Fruit fly (Drosophila melanogaster) whole organism, prepupa: ENCODE results near the gene Vajk3.

ENCODE experiments used
- CG10631 ChIP-seq: fragments of 200-800 bp; sonication (Bioruptor generic); optimal IDR thresholded peaks from 2 replicates; lab custom pipeline; 2016; ENCODE audit warnings: missing biosample characterization, missing genetic modification characterization
- CG11762 ChIP-seq: fragments of 200-800 bp; sonication (Bioruptor generic); optimal IDR thresholded peaks from 3 replicates; lab custom pipeline; 2016; ENCODE audit warnings: missing biosample characterization, missing genetic modification characterization; ENCODE audit not compliant: insufficient read depth
- CG11902 ChIP-seq: fragments of 200-800 bp; sonication (Bioruptor generic); optimal IDR thresholded peaks from 3 replicates; lab custom pipeline; 2016; ENCODE audit warnings: missing biosample characterization, missing genetic modification characterization
- CG15336 ChIP-seq: fragments of 200-800 bp; sonication (Bioruptor generic); IDR thresholded peaks from 2 replicates; pipeline ENCODE4 v1.3.6; 2022; ENCODE audit warnings: missing biosample characterization, missing genetic modification characterization
- CG16779 ChIP-seq: fragments of 200-800 bp; sonication (Bioruptor generic); optimal IDR thresholded peaks from 3 replicates; lab custom pipeline; 2017; ENCODE audit warnings: missing biosample characterization, mild to moderate bottlenecking, missing genetic modification characterization
- CG31627 ChIP-seq: fragments of 200-800 bp; sonication (Bioruptor generic); optimal IDR thresholded peaks from 3 replicates; lab custom pipeline; 2016; ENCODE audit warnings: missing biosample characterization, missing genetic modification characterization
- CG3919 ChIP-seq: fragments of 200-800 bp; sonication (Bioruptor generic); optimal IDR thresholded peaks from 3 replicates; lab custom pipeline; 2016; ENCODE audit warnings: missing biosample characterization, missing genetic modification characterization
- CG4318 ChIP-seq: fragments of 200-800 bp; sonication (Bioruptor generic); optimal IDR thresholded peaks from 3 replicates; lab custom pipeline; 2017; ENCODE audit warnings: missing biosample characterization, mild to moderate bottlenecking, missing genetic modification characterization
- CG6276 ChIP-seq: fragments of 200-800 bp; sonication (Bioruptor generic); optimal IDR thresholded peaks from 2 replicates; lab custom pipeline; 2017; ENCODE audit warnings: missing biosample characterization, mild to moderate bottlenecking, missing genetic modification characterization
- CG6792 ChIP-seq: fragments of 200-800 bp; sonication (Bioruptor generic); optimal IDR thresholded peaks from 3 replicates; lab custom pipeline; 2016; ENCODE audit warnings: missing biosample characterization, missing genetic modification characterization
- CG6854 ChIP-seq: fragments of 200-800 bp; sonication (Bioruptor generic); optimal IDR thresholded peaks from 2 replicates; lab custom pipeline; 2017; ENCODE audit warnings: missing biosample characterization, mild to moderate bottlenecking, missing genetic modification characterization
- CG7368 ChIP-seq: fragments of 200-800 bp; sonication (Bioruptor generic); optimal IDR thresholded peaks from 3 replicates; lab custom pipeline; 2016; ENCODE audit warnings: missing biosample characterization, missing genetic modification characterization
- CG8632 ChIP-seq: fragments of 200-800 bp; sonication (Bioruptor generic); optimal IDR thresholded peaks from 3 replicates; lab custom pipeline; 2016; ENCODE audit warnings: missing biosample characterization, missing genetic modification characterization
- CG9139 ChIP-seq: fragments of 200-800 bp; sonication (Bioruptor generic); optimal IDR thresholded peaks from 3 replicates; lab custom pipeline; 2017; ENCODE audit warnings: missing biosample characterization, mild to moderate bottlenecking, missing genetic modification characterization
- Eip78C ChIP-seq: fragments of 200-800 bp; sonication (Bioruptor generic); peaks from one replicate; lab custom pipeline; 2016; ENCODE audit warnings: missing biosample characterization, missing genetic modification characterization
- Eip93F ChIP-seq: fragments of 200-800 bp; sonication (Bioruptor generic); optimal IDR thresholded peaks from 2 replicates; lab custom pipeline; 2016; ENCODE audit warnings: missing biosample characterization, mild to moderate bottlenecking, missing genetic modification characterization
- Hr39 ChIP-seq: fragments of 200-800 bp; sonication (Bioruptor generic); optimal IDR thresholded peaks from 2 replicates; lab custom pipeline; 2016; ENCODE audit warnings: missing biosample characterization, missing genetic modification characterization
- Hr4 ChIP-seq: fragments of 200-800 bp; sonication (Bioruptor generic); optimal IDR thresholded peaks from 3 replicates; lab custom pipeline; 2016; ENCODE audit warnings: missing biosample characterization, missing genetic modification characterization
- OdsH ChIP-seq: fragments of 200-800 bp; sonication (Bioruptor generic); optimal IDR thresholded peaks from 3 replicates; lab custom pipeline; 2016; ENCODE audit warnings: missing biosample characterization, missing genetic modification characterization
- Sox14 ChIP-seq: fragments of 200-800 bp; sonication (Bioruptor generic); optimal IDR thresholded peaks from 3 replicates; lab custom pipeline; 2016; ENCODE audit warnings: missing biosample characterization, missing genetic modification characterization
- cyc ChIP-seq: fragments of 200-800 bp; sonication (Bioruptor generic); optimal IDR thresholded peaks from 3 replicates; lab custom pipeline; 2016; ENCODE audit warnings: missing biosample characterization, missing genetic modification characterization
- dsx ChIP-seq: fragments of 200-800 bp; optimal IDR thresholded peaks from 3 replicates; lab custom pipeline; 2019; ENCODE audit warnings: missing biosample characterization, mild to moderate bottlenecking, missing genetic modification characterization, moderate library complexity; ENCODE audit not compliant: poor library complexity, severe bottlenecking
- esn ChIP-seq: fragments of 200-800 bp; sonication (Bioruptor generic); optimal IDR thresholded peaks from 2 replicates; lab custom pipeline; 2016; ENCODE audit warnings: missing biosample characterization, mild to moderate bottlenecking, missing genetic modification characterization, moderate library complexity
- fd85E ChIP-seq: fragments of 200-800 bp; sonication (Bioruptor generic); optimal IDR thresholded peaks from 3 replicates; lab custom pipeline; 2016; ENCODE audit warnings: missing biosample characterization, missing genetic modification characterization
- fkh ChIP-seq: fragments of 200-800 bp; sonication (Bioruptor generic); optimal IDR thresholded peaks from 3 replicates; lab custom pipeline; 2017; ENCODE audit warnings: missing biosample characterization, mild to moderate bottlenecking, missing genetic modification characterization, moderate library complexity
- lz ChIP-seq: fragments of 200-800 bp; sonication (Bioruptor generic); optimal IDR thresholded peaks from 3 replicates; lab custom pipeline; 2016; ENCODE audit warnings: missing biosample characterization, missing genetic modification characterization
- net ChIP-seq: fragments of 200-800 bp; sonication (Bioruptor generic); optimal IDR thresholded peaks from 3 replicates; lab custom pipeline; 2016; ENCODE audit warnings: missing biosample characterization, missing genetic modification characterization
- ss ChIP-seq, 2 experiments: fragments of 200-800 bp; sonication (Bioruptor generic); optimal IDR thresholded peaks; 2 replicates in 1 of 2; 3 replicates in 1 of 2; lab custom pipeline; 2017 to 2018; ENCODE audit warnings: mild to moderate bottlenecking in 2 of 2, missing biosample characterization in 2 of 2, missing genetic modification characterization in 2 of 2, moderate library complexity in 1 of 2
- vri ChIP-seq: fragments of 200-800 bp; sonication (Bioruptor generic); optimal IDR thresholded peaks from 3 replicates; lab custom pipeline; 2016; ENCODE audit warnings: missing biosample characterization, mild to moderate bottlenecking, missing genetic modification characterization

Gene Vajk3

dm6 chr2L:13904331-13904911, 42.9 kb downstream of the Vajk3 start, which contains the start of gene Smg5 (continued):
- TF ChIP-seq vri (GFP tag; lab: Kevin White, UChicago) (peak; percentile 59), cyc (GFP tag; lab: Kevin White, UChicago) (peak; percentile 91), CG31627 (GFP tag; lab: Kevin White, UChicago) (peak; percentile 94), Hr4 (GFP tag; lab: Kevin White, UChicago) (peak; percentile 89), Eip78C (GFP tag; lab: Kevin White, UChicago) (peak; percentile 81), esn (peak; percentile 91), dsx (peak; percentile 33), CG9139 (no peak), Hr39 (GFP tag; lab: Kevin White, UChicago) (peak; percentile 93), lz (GFP tag; lab: Kevin White, UChicago) (peak; percentile 92), OdsH (no peak), fkh (GFP tag; lab: Kevin White, UChicago) (peak; percentile 58), CG7368 (GFP tag; lab: Kevin White, UChicago) (peak; percentile 72), CG3919 (GFP tag; lab: Kevin White, UChicago) (no peak), CG15336 (GFP tag; lab: Robert Waterston, UW) (peak; percentile 53), fd85E (peak; percentile 67), CG8632 (GFP tag; lab: Kevin White, UChicago) (peak; percentile 53), Eip93F (GFP tag; lab: Kevin White, UChicago) (no peak), CG6792 (GFP tag; lab: Kevin White, UChicago) (peak; percentile 80), Sox14 (peak; percentile 99), CG4318 (no peak), CG11762 (GFP tag; lab: Kevin White, UChicago) (peak; percentile 28), CG10631 (peak; percentile 87), ss (GFP tag; optimal IDR thresholded peaks at IDR 0.05; lab: Kevin White, UChicago) (peak; percentile 45 to 51)

- TF ChIP-seq Eip78C (GFP tag; lab: Kevin White, UChicago) (no peak), CG16779 (peak; percentile 5), net (no peak), CG6276 (GFP tag; lab: Kevin White, UChicago) (peak; percentile 77), CG31627 (GFP tag; lab: Kevin White, UChicago) (no peak)
These were observed 43.4 kb downstream of the Vajk3 start for dm6 chr2L:13903796-13904330.

dm6 chr2L:13900111-13900930, 47.0 kb downstream of the Vajk3 start:
- TF ChIP-seq Eip78C (GFP tag; lab: Kevin White, UChicago), result no peak
- peak; percentile 5 for TF ChIP-seq vri (GFP tag; lab: Kevin White, UChicago)
- TF ChIP-seq lz (GFP tag; lab: Kevin White, UChicago), result no peak
- TF ChIP-seq Sox14, result no peak
- TF ChIP-seq CG11902 (GFP tag; lab: Kevin White, UChicago), result no peak
- no peak for TF ChIP-seq CG6854 (GFP tag; lab: Kevin White, UChicago)
- no peak for TF ChIP-seq esn
